Fruit fly (Drosophila melanogaster) whole organism, pupa: ENCODE measurements around the gene PIG-L.

Experiments used
- CG10348 ChIP-seq: fragments of 200-800 bp; sonication (Bioruptor generic); IDR thresholded peaks from 2 replicates; pipeline ENCODE4 v1.3.6; 2022; ENCODE audit warnings: missing biosample characterization, missing genetic modification characterization
- CG12605 ChIP-seq: fragments of 200-800 bp; sonication (Bioruptor generic); IDR thresholded peaks from 2 replicates; pipeline ENCODE4 v1.3.6; 2022; ENCODE audit warnings: missing biosample characterization, missing genetic modification characterization
- CG13204 ChIP-seq: fragments of 200-800 bp; sonication (Bioruptor generic); optimal IDR thresholded peaks from 2 replicates; lab custom pipeline; 2018; ENCODE audit warnings: missing biosample characterization, mild to moderate bottlenecking, missing genetic modification characterization, moderate library complexity
- CG14655 ChIP-seq: fragments of 200-800 bp; sonication (Bioruptor generic); optimal IDR thresholded peaks from 3 replicates; lab custom pipeline; 2017; ENCODE audit warnings: mild to moderate bottlenecking, missing biosample characterization, missing genetic modification reagents, missing genetic modification characterization
- CG15710 ChIP-seq: fragments of 200-800 bp; sonication (Bioruptor generic); optimal IDR thresholded peaks from 2 replicates; lab custom pipeline; 2018; ENCODE audit warnings: missing biosample characterization, mild to moderate bottlenecking, missing genetic modification characterization, moderate library complexity
- CG17806 ChIP-seq: fragments of 200-800 bp; sonication (Bioruptor generic); optimal IDR thresholded peaks from 2 replicates; lab custom pipeline; 2018; ENCODE audit warnings: missing biosample characterization, mild to moderate bottlenecking, missing genetic modification characterization, moderate library complexity
- CG32121 ChIP-seq: fragments of 200-800 bp; sonication (Bioruptor generic); IDR thresholded peaks from 2 replicates; pipeline ENCODE4 v1.3.6; 2022; ENCODE audit warnings: missing biosample characterization, missing genetic modification characterization
- CG34367 ChIP-seq: fragments of 200-800 bp; sonication (Bioruptor generic); optimal IDR thresholded peaks from 2 replicates; lab custom pipeline; 2018; ENCODE audit warnings: missing biosample characterization, mild to moderate bottlenecking, missing genetic modification characterization
- CG4496 ChIP-seq: fragments of 200-800 bp; sonication (Bioruptor generic); IDR thresholded peaks from 3 replicates; pipeline ENCODE4 v1.3.6; 2022; ENCODE audit warnings: missing biosample characterization, missing genetic modification characterization
- CG8159 ChIP-seq: fragments of 200-800 bp; sonication (Bioruptor generic); optimal IDR thresholded peaks from 3 replicates; lab custom pipeline; 2018; ENCODE audit warnings: missing biosample characterization, mild to moderate bottlenecking, missing genetic modification characterization, moderate library complexity
- CG8301 ChIP-seq: fragments of 200-800 bp; sonication (Bioruptor generic); optimal IDR thresholded peaks from 2 replicates; lab custom pipeline; 2018; ENCODE audit warnings: missing biosample characterization, mild to moderate bottlenecking, missing genetic modification characterization
- CG9948 ChIP-seq: fragments of 200-800 bp; sonication (Bioruptor generic); optimal IDR thresholded peaks from 2 replicates; lab custom pipeline; 2018; ENCODE audit warnings: missing biosample characterization, mild to moderate bottlenecking, missing genetic modification characterization, moderate library complexity
- D1 ChIP-seq: fragments of 200-800 bp; sonication (Bioruptor generic); optimal IDR thresholded peaks from 2 replicates; lab custom pipeline; 2018; ENCODE audit warnings: missing biosample characterization, mild to moderate bottlenecking, missing genetic modification characterization, moderate library complexity
- EcR ChIP-seq: fragments of 200-800 bp; sonication (Bioruptor generic); optimal IDR thresholded peaks from 3 replicates; lab custom pipeline; 2019; ENCODE audit warnings: missing biosample characterization, missing genetic modification characterization, mild to moderate bottlenecking, moderate library complexity, missing genetic modification reagents
- Ets98B ChIP-seq: fragments of 200-800 bp; sonication (Bioruptor generic); IDR thresholded peaks from 2 replicates; pipeline ENCODE4 v1.3.6; 2022; ENCODE audit warnings: missing biosample characterization, missing genetic modification characterization
- Pif1A ChIP-seq: fragments of 200-800 bp; sonication (Bioruptor generic); optimal IDR thresholded peaks from 3 replicates; lab custom pipeline; 2016; ENCODE audit warnings: missing biosample characterization, missing genetic modification characterization
- Pif1B ChIP-seq: fragments of 200-800 bp; sonication (Bioruptor generic); optimal IDR thresholded peaks from 3 replicates; lab custom pipeline; 2016; ENCODE audit warnings: missing biosample characterization, missing genetic modification characterization
- Snoo ChIP-seq: fragments of 200-800 bp; sonication (Bioruptor generic); optimal IDR thresholded peaks from 3 replicates; lab custom pipeline; 2017; ENCODE audit warnings: missing biosample characterization, mild to moderate bottlenecking, missing genetic modification characterization, inconsistent platforms
- fd96Ca ChIP-seq: fragments of 200-800 bp; sonication (Bioruptor generic); IDR thresholded peaks from 3 replicates; pipeline ENCODE4 v1.3.6; 2022; ENCODE audit warnings: missing biosample characterization, missing genetic modification characterization
- gl ChIP-seq: fragments of 200-800 bp; sonication (Bioruptor generic); optimal IDR thresholded peaks from 2 replicates; lab custom pipeline; 2018; ENCODE audit warnings: missing biosample characterization, mild to moderate bottlenecking, missing genetic modification characterization
- rn ChIP-seq: fragments of 200-800 bp; sonication (Bioruptor generic); IDR thresholded peaks from 2 replicates; pipeline ENCODE4 v1.3.6; 2022; ENCODE audit warnings: missing biosample characterization, missing genetic modification characterization

Gene PIG-L

dm6 chr3R:20008372-20009051 lies 12.6 kb downstream of the PIG-L start, which contains the start of the genes Hs6st and MED25:
TSS of gene Hs6st (minus strand) at chr3R:20008512.
TSS of gene MED25 (plus strand) at chr3R:20008947.
- TF ChIP-seq CG8159 (tag; lab: Kevin White, UChicago) (peak; percentile 66), CG12605 (peak; percentile 5; the same call in 1 of the 2 replicates), CG15710 (tag; lab: Kevin White, UChicago) (peak; percentile 13), Pif1B (GFP tag; lab: Kevin White, UChicago) (no peak), rn (GFP tag; lab: Robert Waterston, UW) (no peak), CG10348 (GFP tag; lab: Robert Waterston, UW) (no peak), Pif1A (no peak), CG34367 (tag; lab: Kevin White, UChicago) (no peak), CG32121 (GFP tag; lab: Robert Waterston, UW) (no peak; the same call in 1 of the 2 replicates), CG9948 (tag; lab: Kevin White, UChicago) (peak; percentile 40), CG4496 (GFP tag; lab: Robert Waterston, UW) (peak; percentile 50; the same call in 2 of the 3 replicates), gl (no peak), CG14655 (GFP tag; lab: Kevin White, UChicago) (no peak), fd96Ca (GFP tag; lab: Robert Waterston, UW) (no peak), D1 (tag; lab: Kevin White, UChicago) (no peak), CG13204 (GFP tag; lab: Kevin White, UChicago) (no peak), Snoo (tag; lab: Kevin White, UChicago) (no peak), EcR (GFP tag; lab: Kevin White, UChicago) (no peak), CG8301 (tag; lab: Kevin White, UChicago) (no peak), CG17806 (tag; lab: Kevin White, UChicago) (no peak), Ets98B (GFP tag; lab: Robert Waterston, UW) (peak; percentile 5; the same call in 1 of the 2 replicates)

dm6 chr3R:20007399-20008285 lies 13.5 kb downstream of the PIG-L start:
- TF ChIP-seq CG14655 (GFP tag; lab: Kevin White, UChicago) = peak; percentile 47
- 0 out of 3 replicates have a peak, but pooled peaks have one; percentile 41 for TF ChIP-seq CG4496 (GFP tag; lab: Robert Waterston, UW)
- TF ChIP-seq CG10348 (GFP tag; lab: Robert Waterston, UW) = no peak
- peak; percentile 34 for TF ChIP-seq CG8159 (tag; lab: Kevin White, UChicago)
- TF ChIP-seq CG32121 (GFP tag; lab: Robert Waterston, UW) = no peak
- TF ChIP-seq CG12605 = 0 out of 2 replicates have a peak, but pooled peaks have one; percentile 39
- no peak for TF ChIP-seq fd96Ca (GFP tag; lab: Robert Waterston, UW)
- TF ChIP-seq Snoo (tag; lab: Kevin White, UChicago) = no peak
- no peak for TF ChIP-seq rn (GFP tag; lab: Robert Waterston, UW)
- TF ChIP-seq Pif1A = no peak
- no peak for TF ChIP-seq CG13204 (GFP tag; lab: Kevin White, UChicago)
- no peak for TF ChIP-seq EcR (GFP tag; lab: Kevin White, UChicago)
- TF ChIP-seq Ets98B (GFP tag; lab: Robert Waterston, UW) = no peak
- TF ChIP-seq CG17806 (tag; lab: Kevin White, UChicago) = no peak
- TF ChIP-seq Pif1B (GFP tag; lab: Kevin White, UChicago) = peak; percentile 1
- peak; percentile 5 for TF ChIP-seq D1 (tag; lab: Kevin White, UChicago)
- no peak for TF ChIP-seq CG8301 (tag; lab: Kevin White, UChicago)
- no peak for TF ChIP-seq CG15710 (tag; lab: Kevin White, UChicago)
- no peak for TF ChIP-seq CG9948 (tag; lab: Kevin White, UChicago)
- TF ChIP-seq gl = no peak
- TF ChIP-seq CG34367 (tag; lab: Kevin White, UChicago) = peak; percentile 30

- TF ChIP-seq CG9948 (tag; lab: Kevin White, UChicago) (no peak), CG14655 (GFP tag; lab: Kevin White, UChicago) (no peak), Pif1B (GFP tag; lab: Kevin White, UChicago) (no peak), CG8301 (tag; lab: Kevin White, UChicago) (no peak), Pif1A (no peak), gl (no peak), CG15710 (tag; lab: Kevin White, UChicago) (no peak), rn (GFP tag; lab: Robert Waterston, UW) (no peak), Snoo (tag; lab: Kevin White, UChicago) (no peak)
Observed at dm6 chr3R:20006617-20007016, 14.5 kb downstream of the PIG-L start.

dm6 chr3R:20004697-20005096 lies 16.4 kb downstream of the PIG-L start:
- no peak for TF ChIP-seq CG14655 (GFP tag; lab: Kevin White, UChicago)
- no peak for TF ChIP-seq rn (GFP tag; lab: Robert Waterston, UW)
- TF ChIP-seq CG17806 (tag; lab: Kevin White, UChicago) = no peak
- no peak for TF ChIP-seq CG13204 (GFP tag; lab: Kevin White, UChicago)
- no peak for TF ChIP-seq CG32121 (GFP tag; lab: Robert Waterston, UW)
- no peak for TF ChIP-seq Snoo (tag; lab: Kevin White, UChicago)
- TF ChIP-seq Pif1B (GFP tag; lab: Kevin White, UChicago) = no peak
- no peak for TF ChIP-seq CG15710 (tag; lab: Kevin White, UChicago)
